Worm (Caenorhabditis elegans) whole organism, L3 larva: ENCODE results near the gene F53F1.4.

ENCODE experiments used
- daf-12 ChIP-seq: fragments of 150-350 bp; optimal IDR thresholded peaks from 2 replicates; lab custom pipeline; 2014; ENCODE audit warnings: missing biosample characterization, missing genetic modification reagents, missing genetic modification characterization
- elt-1 ChIP-seq: fragments of 150-350 bp; optimal IDR thresholded peaks from 2 replicates; lab custom pipeline; 2014; ENCODE audit warnings: missing biosample characterization, missing genetic modification characterization
- lin-15B ChIP-seq: fragments of 150-350 bp; optimal IDR thresholded peaks from 2 replicates; lab custom pipeline; 2014; ENCODE audit warnings: missing biosample characterization, missing genetic modification characterization
- nhr-23 ChIP-seq: fragments of 150-350 bp; optimal IDR thresholded peaks from 2 replicates; lab custom pipeline; 2014; ENCODE audit warnings: missing biosample characterization, missing genetic modification reagents, missing genetic modification characterization
- nhr-28 ChIP-seq: fragments of 150-350 bp; optimal IDR thresholded peaks from 2 replicates; lab custom pipeline; 2014; ENCODE audit warnings: missing biosample characterization, missing genetic modification characterization
- nhr-76 ChIP-seq: fragments of 150-350 bp; sonication (generic microtip); optimal IDR thresholded peaks from 5 replicates; lab custom pipeline; 2014; ENCODE audit warnings: missing biosample characterization, missing genetic modification characterization
- nhr-77 ChIP-seq: fragments of 150-350 bp; optimal IDR thresholded peaks from 2 replicates; lab custom pipeline; 2014; ENCODE audit warnings: missing biosample characterization, missing genetic modification characterization
- pqm-1 ChIP-seq: fragments of 150-350 bp; optimal IDR thresholded peaks from 2 replicates; lab custom pipeline; 2017; ENCODE audit warnings: missing biosample characterization, missing genetic modification characterization, inconsistent platforms
- sea-2 ChIP-seq: fragments of 150-350 bp; sonication (generic microtip); optimal IDR thresholded peaks from 4 replicates; lab custom pipeline; 2014; ENCODE audit warnings: missing biosample characterization, missing genetic modification reagents, missing genetic modification characterization
- unc-39 ChIP-seq: sonication (generic microtip); optimal IDR thresholded peaks from 4 replicates; lab custom pipeline; 2017; ENCODE audit warnings: missing biosample characterization, missing genetic modification characterization

- TF ChIP-seq elt-1 (tag; lab: Kevin White, UChicago) (no peak), pqm-1 (no peak), sea-2 (GFP tag; lab: Kevin White, UChicago) (no peak), nhr-77 (no peak), lin-15B (tag; lab: Kevin White, UChicago) (no peak), nhr-28 (tag; lab: Kevin White, UChicago) (no peak), unc-39 (tag; lab: Kevin White, UChicago) (no peak), nhr-76 (tag; lab: Kevin White, UChicago) (no peak), daf-12 (tag; lab: Kevin White, UChicago) (no peak), nhr-23 (tag; lab: Kevin White, UChicago) (no peak)
Observed at ce11 chrV:13414585-13414984, 3.7 kb downstream of the F53F1.4 start, which contains the start of gene cut-2.
